Worm (Caenorhabditis elegans): ENCODE results near the gene F56F11.4.

DNA sequence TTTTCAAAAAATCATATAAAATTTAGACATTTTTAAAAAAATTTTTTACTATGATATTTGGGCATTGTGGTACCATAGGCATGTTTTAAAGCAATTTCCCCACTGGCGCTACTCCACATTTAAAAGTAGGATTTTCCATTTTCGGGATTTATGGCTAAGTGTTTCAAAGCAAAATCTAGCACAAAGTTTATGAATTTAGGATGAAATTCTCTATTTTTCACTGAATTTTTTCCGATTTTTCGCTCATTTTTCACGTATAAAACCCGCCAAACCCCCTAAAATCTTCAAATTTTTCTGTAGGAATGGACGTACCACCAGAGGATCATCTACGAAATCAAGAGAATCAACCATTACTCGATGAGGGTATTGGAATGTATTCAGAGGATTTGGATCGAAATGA is 37.0 kb upstream of the F56F11.4 start, which contains the start of gene pipp-4P:
- no peak for TF ChIP-seq ama-1 (optimal IDR thresholded peaks at IDR 0.05)
- no peak for TF ChIP-seq pes-1 (GFP tag; IDR thresholded peaks at IDR 0.05)
- no peak for TF ChIP-seq tra-4 (tag; optimal IDR thresholded peaks at IDR 0.05)

Measured in whole organism, early embryonic.